Fruit fly (Drosophila melanogaster) whole organism, adult: ENCODE measurements around the gene pcx.

ENCODE experiments used
- CG11617 ChIP-seq: fragments of 200-800 bp; sonication (Bioruptor generic); optimal IDR thresholded peaks from 2 replicates; lab custom pipeline; 2017; ENCODE audit warnings: mild to moderate bottlenecking, missing biosample characterization, missing genetic modification reagents, missing genetic modification characterization
- CG12768 ChIP-seq: fragments of 200-800 bp; sonication (Bioruptor generic); optimal IDR thresholded peaks from 2 replicates; lab custom pipeline; 2017; ENCODE audit warnings: missing biosample characterization, missing genetic modification characterization, mild to moderate bottlenecking, moderate library complexity, missing genetic modification reagents
- CG7045 ChIP-seq: fragments of 200-800 bp; sonication (Bioruptor generic); optimal IDR thresholded peaks from 2 replicates; lab custom pipeline; 2017; ENCODE audit warnings: missing biosample characterization, mild to moderate bottlenecking, missing genetic modification characterization
- CG7101 ChIP-seq: fragments of 200-800 bp; sonication (Bioruptor generic); optimal IDR thresholded peaks from 2 replicates; lab custom pipeline; 2018; ENCODE audit warnings: missing biosample characterization, mild to moderate bottlenecking, missing genetic modification characterization, moderate library complexity
- Crg-1 ChIP-seq: fragments of 200-800 bp; sonication (Bioruptor generic); optimal IDR thresholded peaks from 2 replicates; lab custom pipeline; 2016; ENCODE audit warnings: missing biosample characterization, missing genetic modification characterization
- Mnt ChIP-seq: fragments of 200-800 bp; sonication (Bioruptor generic); optimal IDR thresholded peaks from 2 replicates; lab custom pipeline; 2016; ENCODE audit warnings: missing biosample characterization, mild to moderate bottlenecking, missing genetic modification characterization
- cic ChIP-seq: fragments of 200-800 bp; sonication (Bioruptor generic); optimal IDR thresholded peaks from 2 replicates; lab custom pipeline; 2017; ENCODE audit warnings: missing biosample characterization, mild to moderate bottlenecking, missing genetic modification characterization, moderate library complexity
- kay ChIP-seq: fragments of 200-800 bp; sonication (Bioruptor generic); peaks from one replicate; lab custom pipeline; 2016; ENCODE audit warnings: missing biosample characterization, missing genetic modification characterization, borderline replicate concordance

DNA sequence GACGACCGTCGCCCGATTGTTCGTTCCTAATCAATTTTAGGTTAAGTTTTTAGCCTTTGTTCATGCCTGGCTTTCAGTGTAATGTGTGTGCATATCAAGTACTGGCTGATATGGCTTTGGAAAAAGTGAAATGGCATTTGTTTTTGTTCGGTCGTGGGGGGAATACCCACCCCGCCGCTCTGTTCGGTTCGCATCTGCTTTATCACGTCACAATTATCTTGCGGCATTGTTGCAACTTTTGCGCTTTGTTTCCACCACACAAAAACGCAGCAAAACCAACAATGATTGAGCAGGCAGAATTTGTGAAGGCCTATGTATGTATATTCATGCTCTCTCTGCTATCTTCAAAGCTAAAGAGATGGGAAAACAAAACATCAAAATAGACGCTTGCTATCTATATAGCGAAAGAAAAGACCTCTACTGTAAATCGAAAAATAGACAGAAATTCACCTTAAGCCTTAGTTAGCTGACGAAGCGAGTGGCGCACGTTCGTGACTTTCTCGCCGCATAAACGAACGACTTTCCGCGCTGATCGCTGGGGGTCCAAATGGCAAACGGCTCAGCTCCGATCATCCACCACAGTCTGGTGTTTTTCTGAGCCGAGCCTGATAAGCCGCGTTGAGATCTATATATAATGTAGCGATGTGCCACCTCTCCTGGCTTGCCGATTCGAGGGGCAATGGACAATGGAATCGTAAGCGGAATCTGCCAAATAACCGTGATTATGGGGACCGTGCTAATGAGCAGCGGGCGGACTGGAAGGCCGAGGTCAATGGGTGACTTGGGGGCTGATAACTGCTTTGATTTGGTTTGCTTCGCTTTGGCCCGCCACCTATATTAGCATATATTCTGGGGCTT is 27.5 kb upstream of the pcx start:
- TF ChIP-seq Crg-1 (GFP tag; lab: Kevin White, UChicago), result no peak
- TF ChIP-seq CG7101 (tag; lab: Kevin White, UChicago), result no peak
- no peak for TF ChIP-seq Mnt (GFP tag; lab: Kevin White, UChicago)
- TF ChIP-seq CG7045 (GFP tag; lab: Kevin White, UChicago), result no peak
- no peak for TF ChIP-seq cic (GFP tag; lab: Kevin White, UChicago)
- TF ChIP-seq CG12768 (GFP tag; lab: Kevin White, UChicago), result no peak
- TF ChIP-seq kay (GFP tag; lab: Kevin White, UChicago), result no peak
- no peak for TF ChIP-seq CG11617 (GFP tag; lab: Kevin White, UChicago)
